Worm (Caenorhabditis elegans): ENCODE results near the gene set-17.

Gene set-17

ce11 chrII:8982683-8983082, 42.4 kb upstream of the set-17 start, which contains the start of gene C18E9.7:
TSS of gene C18E9.7 (minus strand) at chrII:8982783.
- no peak for TF ChIP-seq hlh-6 (tag; optimal IDR thresholded peaks at IDR 0.05)
- TF ChIP-seq fkh-10 (GFP tag; optimal IDR thresholded peaks at IDR 0.05) = no peak
- no peak for TF ChIP-seq fax-1 (tag; optimal IDR thresholded peaks at IDR 0.05)
- no peak for TF ChIP-seq sox-2 (GFP tag; IDR thresholded peaks at IDR 0.05)
- TF ChIP-seq pax-1 (tag; optimal IDR thresholded peaks at IDR 0.05) = no peak
- TF ChIP-seq pqm-1 (tag; optimal IDR thresholded peaks at IDR 0.05) = no peak
- TF ChIP-seq C08G9.2 (tag; optimal IDR thresholded peaks at IDR 0.05) = no peak
- TF ChIP-seq unc-42 (tag; optimal IDR thresholded peaks at IDR 0.05) = no peak
- TF ChIP-seq ceh-14 (tag; optimal IDR thresholded peaks at IDR 0.05) = no peak

ce11 chrII:8973516-8974043, 33.3 kb upstream of the set-17 start, which contains the start of gene tomm-40:
TSS of gene tomm-40 (minus strand) at chrII:8973566.
- TF ChIP-seq nhr-232 (tag; optimal IDR thresholded peaks at IDR 0.05) (no peak), elt-2 (tag; optimal IDR thresholded peaks at IDR 0.05) (peak; percentile 5), zip-5 (tag; optimal IDR thresholded peaks at IDR 0.05) (no peak), pag-3 (tag; optimal IDR thresholded peaks at IDR 0.05; ENCODE audit: borderline replicate concordance) (no peak), ref-2 (tag; optimal IDR thresholded peaks at IDR 0.05) (no peak), pax-1 (tag; optimal IDR thresholded peaks at IDR 0.05) (no peak)

ce11 chrII:8969251-8970183, 29.2 kb upstream of the set-17 start, which contains the start of the genes szy-20 and C18E9.5:
TSS of gene szy-20 (minus strand) at chrII:8969333.
TSS of gene C18E9.5 (plus strand) at chrII:8969980.
- no peak for TF ChIP-seq ttx-3 (tag; optimal IDR thresholded peaks at IDR 0.05)
- no peak for TF ChIP-seq pqm-1 (tag; optimal IDR thresholded peaks at IDR 0.05)
- no peak for TF ChIP-seq ceh-9 (tag; optimal IDR thresholded peaks at IDR 0.05)
- no peak for TF ChIP-seq Y22D7AL.16 (tag; optimal IDR thresholded peaks at IDR 0.05)
- TF ChIP-seq fkh-6 (tag; optimal IDR thresholded peaks at IDR 0.05) = no peak
- peak; percentile 34 for TF ChIP-seq ceh-19 (GFP tag; optimal IDR thresholded peaks at IDR 0.05)
- peak; percentile 1 for TF ChIP-seq K09A11.1 (tag; optimal IDR thresholded peaks at IDR 0.05; ENCODE audit: insufficient read depth)
- TF ChIP-seq ceh-2 (tag; optimal IDR thresholded peaks at IDR 0.05) = peak; percentile 24
- TF ChIP-seq hlh-6 (tag; optimal IDR thresholded peaks at IDR 0.05) = no peak
- no peak for TF ChIP-seq C38D4.7 (GFP tag; optimal IDR thresholded peaks at IDR 0.05)
- no peak for TF ChIP-seq odd-2 (tag; optimal IDR thresholded peaks at IDR 0.05)
- TF ChIP-seq ceh-14 (tag; optimal IDR thresholded peaks at IDR 0.05) = peak; percentile 38
- TF ChIP-seq fkh-10 (GFP tag; optimal IDR thresholded peaks at IDR 0.05) = no peak
- TF ChIP-seq K02D7.2 (tag; optimal IDR thresholded peaks at IDR 0.05) = peak; percentile 6
- no peak for TF ChIP-seq hlh-15 (tag; optimal IDR thresholded peaks at IDR 0.05)
- no peak for TF ChIP-seq gmeb-2 (tag; optimal IDR thresholded peaks at IDR 0.05)
- peak; percentile 35 for TF ChIP-seq unc-86 (tag; optimal IDR thresholded peaks at IDR 0.05)
- TF ChIP-seq ceh-31 (tag; optimal IDR thresholded peaks at IDR 0.05) = peak; percentile 76
- TF ChIP-seq ahr-1 (tag; optimal IDR thresholded peaks at IDR 0.05) = no peak
- TF ChIP-seq hlh-30 (tag; optimal IDR thresholded peaks at IDR 0.05; ENCODE audit: insufficient read depth) = peak; percentile 21
- no peak for TF ChIP-seq mec-3 (tag; optimal IDR thresholded peaks at IDR 0.05; ENCODE audit: borderline replicate concordance)
- no peak for TF ChIP-seq dmd-4 (tag; optimal IDR thresholded peaks at IDR 0.05; ENCODE audit: borderline replicate concordance)
- no peak for TF ChIP-seq pat-9 (tag; optimal IDR thresholded peaks at IDR 0.05)
- TF ChIP-seq madf-2 (tag; optimal IDR thresholded peaks at IDR 0.05) = peak; percentile 8
- no peak for TF ChIP-seq ceh-30 (tag; optimal IDR thresholded peaks at IDR 0.05)
- peak; percentile 67 for TF ChIP-seq unc-42 (tag; optimal IDR thresholded peaks at IDR 0.05)
- TF ChIP-seq dve-1 (tag; optimal IDR thresholded peaks at IDR 0.05) = peak; percentile 28
- TF ChIP-seq ref-2 (tag; optimal IDR thresholded peaks at IDR 0.05) = peak; percentile 62
- no peak for TF ChIP-seq lin-11 (tag; optimal IDR thresholded peaks at IDR 0.05)
- peak; percentile 28 for TF ChIP-seq tbx-2 (tag; optimal IDR thresholded peaks at IDR 0.05)
- no peak for TF ChIP-seq npax-4 (tag; optimal IDR thresholded peaks at IDR 0.05)
- peak; percentile 24 for TF ChIP-seq ceh-48 (tag; optimal IDR thresholded peaks at IDR 0.05)
- no peak for TF ChIP-seq nhr-11 (tag; optimal IDR thresholded peaks at IDR 0.05)
- no peak for TF ChIP-seq hlh-13 (GFP tag; optimal IDR thresholded peaks at IDR 0.05)
- peak; percentile 66 for TF ChIP-seq ceh-34 (tag; optimal IDR thresholded peaks at IDR 0.05)
- TF ChIP-seq tbx-7 (tag; optimal IDR thresholded peaks at IDR 0.05) = peak; percentile 14
- no peak for TF ChIP-seq ceh-6 (GFP tag; optimal IDR thresholded peaks at IDR 0.05)
- TF ChIP-seq nhr-232 (tag; optimal IDR thresholded peaks at IDR 0.05) = peak; percentile 0
- peak; percentile 19 for TF ChIP-seq zip-5 (tag; optimal IDR thresholded peaks at IDR 0.05)

All from whole organism, late embryonic.